Worm (Caenorhabditis elegans) whole organism, late embryonic: ENCODE measurements around the gene rps-18.

Source experiments
- C38D4.7 ChIP-seq: fragments of 200-800 bp; sonication (Bioruptor generic); optimal IDR thresholded peaks from 2 replicates; lab custom pipeline; 2018; ENCODE audit warnings: mild to moderate bottlenecking, missing genetic modification characterization, moderate library complexity, missing compliant biosample characterization
- F13H6.1 ChIP-seq: sonication (generic microtip); optimal IDR thresholded peaks from 2 replicates; lab custom pipeline; 2016; ENCODE audit warnings: missing genetic modification characterization, missing compliant biosample characterization
- ama-1 ChIP-seq: fragments of 150-350 bp; optimal IDR thresholded peaks from 2 replicates; lab custom pipeline; 2014
- ceh-18 ChIP-seq: sonication (generic microtip); optimal IDR thresholded peaks from 2 replicates; lab custom pipeline; 2016; ENCODE audit warnings: missing genetic modification characterization, missing compliant biosample characterization
- ceh-34 ChIP-seq: sonication (generic microtip); optimal IDR thresholded peaks from 2 replicates; lab custom pipeline; 2016; ENCODE audit warnings: mild to moderate bottlenecking, missing genetic modification characterization, missing compliant biosample characterization
- hlh-15 ChIP-seq: sonication (generic microtip); optimal IDR thresholded peaks from 2 replicates; lab custom pipeline; 2016; ENCODE audit warnings: missing genetic modification characterization, missing compliant biosample characterization
- lim-6 ChIP-seq: sonication (generic microtip); optimal IDR thresholded peaks from 2 replicates; lab custom pipeline; 2016; ENCODE audit warnings: missing genetic modification characterization, missing compliant biosample characterization
- nfya-1 ChIP-seq: sonication (generic microtip); optimal IDR thresholded peaks from 2 replicates; lab custom pipeline; 2017; ENCODE audit warnings: missing genetic modification characterization, mild to moderate bottlenecking, missing compliant biosample characterization, antibody characterized with exemption, moderate library complexity
- pha-4 ChIP-seq: fragments of 150-350 bp; optimal IDR thresholded peaks from 2 replicates; lab custom pipeline; 2018; ENCODE audit warnings: missing biosample characterization, missing genetic modification reagents, missing genetic modification characterization
- pqm-1 ChIP-seq: sonication (generic microtip); optimal IDR thresholded peaks from 2 replicates; lab custom pipeline; 2016; ENCODE audit warnings: missing genetic modification characterization, missing compliant biosample characterization
- tbx-2 ChIP-seq: sonication (generic microtip); optimal IDR thresholded peaks from 2 replicates; lab custom pipeline; 2016; ENCODE audit warnings: missing genetic modification characterization, missing compliant biosample characterization

ce11 chrIV:14828218-14828617 is 2.7 kb downstream of the rps-18 start:
- TF ChIP-seq C38D4.7 (GFP tag; lab: Kevin White, UChicago) (no peak), ceh-34 (no peak), hlh-15 (no peak), lim-6 (tag; lab: Kevin White, UChicago) (no peak), nfya-1 (tag; lab: Kevin White, UChicago) (no peak), ceh-18 (tag; lab: Kevin White, UChicago) (no peak), F13H6.1 (no peak), pqm-1 (tag; lab: Kevin White, UChicago) (no peak), pha-4 (no peak), ama-1 (lab: Kevin White, UChicago) (no peak), tbx-2 (tag; lab: Kevin White, UChicago) (no peak)
